Fruit fly (Drosophila melanogaster) whole organism, embryonic: ENCODE results near the gene CG12659.

ENCODE experiments used
- Ada2b ChIP-seq: fragments of 200-800 bp; sonication (Bioruptor generic); IDR thresholded peaks from 2 replicates; pipeline ENCODE4 v1.3.6; 2022; ENCODE audit warnings: missing biosample characterization, missing genetic modification characterization
- Awh ChIP-seq: fragments of 200-800 bp; sonication (Bioruptor generic); IDR thresholded peaks from 2 replicates; pipeline ENCODE4, ENCODE4 v1.3.6; 2022; ENCODE audit warnings: missing biosample characterization, missing genetic modification characterization
- C15 ChIP-seq: fragments of 200-800 bp; sonication (Bioruptor generic); IDR thresholded peaks from 3 replicates; pipeline ENCODE4 v1.3.6; 2022; ENCODE audit warnings: missing biosample characterization, missing genetic modification characterization
- CG10267 ChIP-seq: fragments of 200-800 bp; sonication (Bioruptor generic); optimal IDR thresholded peaks from 2 replicates; lab custom pipeline; 2018; ENCODE audit warnings: missing biosample characterization, mild to moderate bottlenecking, missing genetic modification characterization, moderate library complexity
- CG11398 ChIP-seq: fragments of 200-800 bp; sonication (Bioruptor generic); optimal IDR thresholded peaks from 2 replicates; lab custom pipeline; 2016; ENCODE audit warnings: missing biosample characterization, missing genetic modification characterization
- CG11504 ChIP-seq: fragments of 200-800 bp; sonication (Bioruptor generic); optimal IDR thresholded peaks from 3 replicates; lab custom pipeline; 2019; ENCODE audit warnings: missing biosample characterization, mild to moderate bottlenecking, missing genetic modification characterization, moderate library complexity
- CG12299 ChIP-seq: fragments of 200-800 bp; sonication (Bioruptor generic); optimal IDR thresholded peaks from 2 replicates; lab custom pipeline; 2018; ENCODE audit warnings: missing biosample characterization, mild to moderate bottlenecking, missing genetic modification characterization
- CG12391 ChIP-seq: fragments of 200-800 bp; sonication (Bioruptor generic); optimal IDR thresholded peaks from 3 replicates; lab custom pipeline; 2018; ENCODE audit warnings: missing biosample characterization, mild to moderate bottlenecking, missing genetic modification characterization, moderate library complexity
- CG13123 ChIP-seq: fragments of 200-800 bp; sonication (Bioruptor generic); optimal IDR thresholded peaks from 2 replicates; lab custom pipeline; 2016; ENCODE audit warnings: missing biosample characterization, missing genetic modification characterization
- CG14667 ChIP-seq: fragments of 200-800 bp; sonication (Bioruptor generic); IDR thresholded peaks from 2 replicates; pipeline ENCODE4 v1.3.6; 2022; ENCODE audit warnings: missing biosample characterization, missing genetic modification characterization
- CG15073 ChIP-seq: fragments of 200-800 bp; sonication (Bioruptor generic); optimal IDR thresholded peaks from 2 replicates; lab custom pipeline; 2016; ENCODE audit warnings: missing biosample characterization, missing genetic modification characterization
- CG15269 ChIP-seq: fragments of 200-800 bp; sonication (Bioruptor generic); optimal IDR thresholded peaks from 2 replicates; lab custom pipeline; 2018; ENCODE audit warnings: missing biosample characterization, mild to moderate bottlenecking, missing genetic modification characterization, moderate library complexity
- CG16779 ChIP-seq: fragments of 200-800 bp; sonication (Bioruptor generic); IDR thresholded peaks from 2 replicates; pipeline ENCODE4 v1.3.6; 2022; ENCODE audit warnings: missing biosample characterization, missing genetic modification characterization
- CG17912 ChIP-seq: fragments of 200-800 bp; sonication (Bioruptor generic); optimal IDR thresholded peaks from 2 replicates; lab custom pipeline; 2018; ENCODE audit warnings: missing biosample characterization, mild to moderate bottlenecking, missing genetic modification characterization
- CG18619 ChIP-seq: fragments of 200-800 bp; sonication (Bioruptor generic); optimal IDR thresholded peaks from 3 replicates; lab custom pipeline; 2017; ENCODE audit warnings: missing biosample characterization, mild to moderate bottlenecking, missing genetic modification characterization
- CG31365 ChIP-seq: fragments of 200-800 bp; sonication (Bioruptor generic); optimal IDR thresholded peaks from 2 replicates; lab custom pipeline; 2018; ENCODE audit warnings: missing biosample characterization, mild to moderate bottlenecking, missing genetic modification characterization
- CG31441 ChIP-seq: fragments of 200-800 bp; sonication (Bioruptor generic); IDR thresholded peaks from 2 replicates; pipeline ENCODE4 v1.3.6; 2022; ENCODE audit warnings: missing biosample characterization, missing genetic modification characterization
- CG32767 ChIP-seq: fragments of 200-800 bp; sonication (Bioruptor generic); IDR thresholded peaks from 2 replicates; pipeline ENCODE4 v1.3.6; 2022; ENCODE audit warnings: missing biosample characterization, missing genetic modification characterization
- CG9932 ChIP-seq: fragments of 200-800 bp; sonication (Bioruptor generic); IDR thresholded peaks from 2 replicates; pipeline ENCODE4 v1.3.6; 2022; ENCODE audit warnings: missing biosample characterization, missing genetic modification characterization
- D19A ChIP-seq: fragments of 200-800 bp; optimal IDR thresholded peaks from 3 replicates; lab custom pipeline; 2019; ENCODE audit warnings: missing biosample characterization, mild to moderate bottlenecking, missing genetic modification characterization, moderate library complexity
- Deaf1 ChIP-seq: fragments of 200-800 bp; optimal IDR thresholded peaks from 3 replicates; lab custom pipeline; 2019; ENCODE audit warnings: missing biosample characterization, mild to moderate bottlenecking, missing genetic modification characterization, moderate library complexity
- E2f2 ChIP-seq: fragments of 200-800 bp; sonication (Bioruptor generic); IDR thresholded peaks from 2 replicates; pipeline ENCODE4 v1.3.6; 2022; ENCODE audit warnings: missing biosample characterization, missing genetic modification characterization
- Hr51 ChIP-seq, 2 experiments: fragments of 200-800 bp; sonication (Bioruptor generic); optimal IDR thresholded peaks; 2 replicates in 1 of 2; 3 replicates in 1 of 2; lab custom pipeline; 2016 to 2018; ENCODE audit warnings: missing biosample characterization in 2 of 2, missing genetic modification characterization in 2 of 2, mild to moderate bottlenecking in 1 of 2, moderate library complexity in 1 of 2
- Hsf ChIP-seq: fragments of 200-800 bp; sonication (Bioruptor generic); optimal IDR thresholded peaks from 3 replicates; lab custom pipeline; 2016; ENCODE audit warnings: missing biosample characterization, missing genetic modification characterization
- MESR4 ChIP-seq: fragments of 200-800 bp; sonication (Bioruptor generic); optimal IDR thresholded peaks from 2 replicates; lab custom pipeline; 2018; ENCODE audit warnings: missing biosample characterization, mild to moderate bottlenecking, missing genetic modification characterization, moderate library complexity
- NFAT ChIP-seq: fragments of 200-800 bp; sonication (Bioruptor generic); IDR thresholded peaks from 2 replicates; pipeline ENCODE4 v1.3.6; 2022; ENCODE audit warnings: missing biosample characterization, missing genetic modification characterization
- Neu2 ChIP-seq: fragments of 200-800 bp; sonication (Bioruptor generic); optimal IDR thresholded peaks from 3 replicates; lab custom pipeline; 2016; ENCODE audit warnings: missing biosample characterization, missing genetic modification characterization, borderline replicate concordance
- Optix ChIP-seq: fragments of 200-800 bp; sonication (Bioruptor generic); IDR thresholded peaks from 3 replicates; pipeline ENCODE4 v1.3.6; 2022; ENCODE audit warnings: missing biosample characterization, missing genetic modification characterization
- Pdp1 ChIP-seq, 2 experiments: fragments of 200-800 bp; sonication (Bioruptor generic); optimal IDR thresholded peaks; 3 replicates each; lab custom pipeline; 2016; ENCODE audit warnings: missing biosample characterization in 2 of 2, missing genetic modification characterization in 2 of 2, mild to moderate bottlenecking in 1 of 2, moderate library complexity in 1 of 2
- Sox102F ChIP-seq: fragments of 200-800 bp; sonication (Bioruptor generic); optimal IDR thresholded peaks from 2 replicates; lab custom pipeline; 2018; ENCODE audit warnings: missing biosample characterization, mild to moderate bottlenecking, missing genetic modification characterization, moderate library complexity
- Ssrp ChIP-seq: fragments of 200-800 bp; sonication (Bioruptor generic); optimal IDR thresholded peaks from 2 replicates; lab custom pipeline; 2018; ENCODE audit warnings: missing biosample characterization, mild to moderate bottlenecking, missing genetic modification characterization, moderate library complexity
- Xbp1 ChIP-seq: fragments of 200-800 bp; sonication (Bioruptor generic); optimal IDR thresholded peaks from 3 replicates; lab custom pipeline; 2016; ENCODE audit warnings: missing biosample characterization, mild to moderate bottlenecking, missing genetic modification characterization
- Xrp1 ChIP-seq: fragments of 200-800 bp; sonication (Bioruptor generic); IDR thresholded peaks from 2 replicates; pipeline ENCODE4 v1.3.6; 2022; ENCODE audit warnings: missing biosample characterization, missing genetic modification characterization
- btn ChIP-seq: fragments of 200-800 bp; sonication (Bioruptor generic); optimal IDR thresholded peaks from 2 replicates; lab custom pipeline; 2016; ENCODE audit warnings: missing biosample characterization, missing genetic modification characterization
- ewg ChIP-seq: fragments of 200-800 bp; sonication (Bioruptor generic); optimal IDR thresholded peaks from 3 replicates; lab custom pipeline; 2017; ENCODE audit warnings: mild to moderate bottlenecking, missing biosample characterization, missing genetic modification reagents, missing genetic modification characterization
- hth ChIP-seq: fragments of >200 bp; optimal IDR thresholded peaks from 2 replicates; lab custom pipeline; 2017; ENCODE audit warnings: inconsistent platforms
- insv ChIP-seq, 2 experiments: fragments of 200-800 bp; sonication (Bioruptor generic); optimal IDR thresholded peaks; 3 replicates each; lab custom pipeline; 2016 to 2018; ENCODE audit warnings: missing biosample characterization in 2 of 2, missing genetic modification characterization in 2 of 2
- kah ChIP-seq: fragments of 200-800 bp; sonication (Bioruptor generic); optimal IDR thresholded peaks from 2 replicates; lab custom pipeline; 2018; ENCODE audit warnings: missing biosample characterization, mild to moderate bottlenecking, missing genetic modification characterization
- klu ChIP-seq: fragments of 200-800 bp; sonication (Bioruptor generic); IDR thresholded peaks from 2 replicates; pipeline ENCODE4 v1.3.6; 2022; ENCODE audit warnings: missing biosample characterization, missing genetic modification characterization
- lov ChIP-seq, 2 experiments: fragments of 200-800 bp in 1 of 2; fragments of >200 bp in 1 of 2; sonication (Bioruptor generic) in 1 of 2; IDR thresholded peaks in 1 of 2; optimal IDR thresholded peaks in 1 of 2; 2 replicates in 1 of 2; 3 replicates in 1 of 2; pipeline versions ENCODE4 v1.3.6 to Lab custom; 2017 to 2022; ENCODE audit warnings: missing biosample characterization in 1 of 2, missing genetic modification characterization in 1 of 2
- org-1 ChIP-seq: fragments of 200-800 bp; sonication (Bioruptor generic); optimal IDR thresholded peaks from 2 replicates; lab custom pipeline; 2017; ENCODE audit warnings: missing biosample characterization, missing genetic modification characterization
- pfk ChIP-seq: fragments of 200-800 bp; sonication (Bioruptor generic); optimal IDR thresholded peaks from 2 replicates; lab custom pipeline; 2018; ENCODE audit warnings: missing biosample characterization, mild to moderate bottlenecking, missing genetic modification characterization, moderate library complexity
- prd ChIP-seq, 3 experiments: fragments of >200 bp in 2 of 3; fragments of 200-800 bp in 1 of 3; sonication (Bioruptor generic) in 1 of 3; optimal IDR thresholded peaks in 2 of 3; IDR thresholded peaks in 1 of 3; 2 replicates in 2 of 3; 3 replicates in 1 of 3; pipeline versions ENCODE4 v1.3.6 to Lab custom; 2017 to 2022; ENCODE audit warnings: missing biosample characterization in 1 of 3, missing genetic modification characterization in 1 of 3
- sob ChIP-seq: fragments of 200-800 bp; sonication (Bioruptor generic); IDR thresholded peaks from 2 replicates; pipeline ENCODE4 v1.3.6; 2022; ENCODE audit warnings: missing biosample characterization, missing genetic modification characterization
- stc ChIP-seq: fragments of 200-800 bp; sonication (Bioruptor generic); IDR thresholded peaks from 2 replicates; pipeline ENCODE4 v1.3.6; 2022; ENCODE audit warnings: missing biosample characterization, missing genetic modification characterization
- sug ChIP-seq: fragments of 200-800 bp; optimal IDR thresholded peaks from 2 replicates; lab custom pipeline; 2019; ENCODE audit warnings: missing biosample characterization, mild to moderate bottlenecking, missing genetic modification characterization, moderate library complexity
- tx ChIP-seq: fragments of 200-800 bp; sonication (Bioruptor generic); optimal IDR thresholded peaks from 2 replicates; lab custom pipeline; 2016; ENCODE audit warnings: missing biosample characterization, missing genetic modification characterization
- wdn ChIP-seq: fragments of 200-800 bp; sonication (Bioruptor generic); IDR thresholded peaks from 2 replicates; pipeline ENCODE4 v1.3.6; 2022; ENCODE audit warnings: missing biosample characterization, missing genetic modification characterization
- z ChIP-seq: fragments of 200-800 bp; sonication (Bioruptor generic); IDR thresholded peaks from 3 replicates; pipeline ENCODE4 v1.3.6; 2022; ENCODE audit warnings: missing biosample characterization, missing genetic modification characterization
- zfh1 ChIP-seq: fragments of 200-800 bp; sonication (Bioruptor generic); IDR thresholded peaks from 3 replicates; pipeline ENCODE4 v1.3.6; 2022; ENCODE audit warnings: missing biosample characterization, missing genetic modification characterization

The CG12659 gene

dm6 chrX:8541985-8542384 lies 49.5 kb downstream of the CG12659 start:
- TF ChIP-seq CG17912 (GFP tag; lab: Kevin White, UChicago): no peak
- TF ChIP-seq Xbp1 (GFP tag; lab: Kevin White, UChicago): peak; percentile 36
- TF ChIP-seq Neu2: no peak
- no peak for TF ChIP-seq MESR4
- no peak for TF ChIP-seq CG9932
- TF ChIP-seq lov (optimal IDR thresholded peaks at IDR 0.05; lab: Kevin White, UChicago): no peak
- TF ChIP-seq lov (GFP tag; IDR thresholded peaks at IDR 0.05; lab: Robert Waterston, UW): no peak
- TF ChIP-seq z (GFP tag; lab: Robert Waterston, UW): no peak
- no peak for TF ChIP-seq Awh (GFP tag; lab: Robert Waterston, UW)
- no peak for TF ChIP-seq btn (GFP tag; lab: Kevin White, UChicago)
- peak; percentile 38 for TF ChIP-seq sug
- peak; percentile 38 for TF ChIP-seq CG10267 (tag; lab: Kevin White, UChicago)
- TF ChIP-seq stc (GFP tag; lab: Robert Waterston, UW): peak; percentile 73
- TF ChIP-seq Deaf1 (tag; lab: Kevin White, UChicago): peak; percentile 39
- peak; percentile 53; the same call in 1 of the 2 replicates for TF ChIP-seq wdn (GFP tag; lab: Robert Waterston, UW)
- peak; percentile 56 for TF ChIP-seq Sox102F (GFP tag; lab: Kevin White, UChicago)
- peak; percentile 16 for TF ChIP-seq CG31365 (tag; lab: Kevin White, UChicago)
- TF ChIP-seq hth (lab: Kevin White, UChicago): no peak
- no peak for TF ChIP-seq CG15073
- TF ChIP-seq tx (GFP tag; lab: Kevin White, UChicago): no peak
- TF ChIP-seq Ada2b (GFP tag; lab: Robert Waterston, UW): peak; percentile 67; the same call in 1 of the 2 replicates
- TF ChIP-seq zfh1: peak; percentile 69; the same call in 2 of the 3 replicates
- TF ChIP-seq CG12391 (tag; lab: Kevin White, UChicago): peak; percentile 60
- TF ChIP-seq Hr51 (GFP tag; optimal IDR thresholded peaks at IDR 0.05; lab: Kevin White, UChicago): peak in 1 of 2 experiments; percentile 71
- no peak for TF ChIP-seq Optix (GFP tag; lab: Robert Waterston, UW)
- TF ChIP-seq CG14667 (GFP tag; lab: Robert Waterston, UW): 0 out of 2 replicates have a peak, but pooled peaks have one; percentile 17
- no peak for TF ChIP-seq CG11398 (GFP tag; lab: Kevin White, UChicago)
- TF ChIP-seq Pdp1 (GFP tag; optimal IDR thresholded peaks at IDR 0.05; lab: Kevin White, UChicago): peak; percentile 1 to 29
- peak; percentile 36 for TF ChIP-seq Ssrp
- no peak for TF ChIP-seq NFAT (GFP tag; lab: Robert Waterston, UW)
- no peak for TF ChIP-seq CG32767 (GFP tag; lab: Robert Waterston, UW)
- peak; percentile 58 for TF ChIP-seq CG18619 (GFP tag; lab: Kevin White, UChicago)
- TF ChIP-seq ewg: peak; percentile 4
- TF ChIP-seq org-1 (GFP tag; lab: Kevin White, UChicago): peak; percentile 45
- peak; percentile 74 for TF ChIP-seq CG15269 (tag; lab: Kevin White, UChicago)
- TF ChIP-seq CG13123: no peak
- no peak for TF ChIP-seq prd (optimal IDR thresholded peaks at IDR 0.05; lab: Kevin White, UChicago)
- TF ChIP-seq prd (GFP tag; IDR thresholded peaks at IDR 0.05; lab: Robert Waterston, UW): peak; percentile 65
- TF ChIP-seq insv (GFP tag; optimal IDR thresholded peaks at IDR 0.05; lab: Kevin White, UChicago): no peak
- TF ChIP-seq CG12299 (tag; lab: Kevin White, UChicago): no peak
- peak; percentile 46; the same call in 1 of the 2 replicates for TF ChIP-seq E2f2 (GFP tag; lab: Robert Waterston, UW)
- TF ChIP-seq Xrp1 (GFP tag; lab: Robert Waterston, UW): peak; percentile 61; the same call in 1 of the 2 replicates
- peak; percentile 9 for TF ChIP-seq Hsf
- no peak for TF ChIP-seq klu (GFP tag; lab: Robert Waterston, UW)
- no peak for TF ChIP-seq kah
- peak; percentile 56; the same call in 1 of the 2 replicates for TF ChIP-seq sob
- TF ChIP-seq CG16779 (GFP tag; lab: Robert Waterston, UW): no peak
- no peak for TF ChIP-seq pfk (GFP tag; lab: Kevin White, UChicago)
- peak; percentile 46; the same call in 1 of the 2 replicates for TF ChIP-seq CG31441 (GFP tag; lab: Robert Waterston, UW)
- TF ChIP-seq C15 (GFP tag; lab: Robert Waterston, UW): no peak
- TF ChIP-seq CG11504 (tag; lab: Kevin White, UChicago): peak; percentile 78
- peak; percentile 57 for TF ChIP-seq D19A (tag; lab: Kevin White, UChicago)
